Fruit fly (Drosophila melanogaster): ENCODE measurements around the gene Ag5r.

Ag5r gene

dm6 chrX:14749086-14749874, 37.1 kb downstream of the Ag5r start, which contains the start of gene NetB (continued):
- TF ChIP-seq jumu (GFP tag; optimal IDR thresholded peaks at IDR 0.05): no peak
- no peak for TF ChIP-seq Elba2 (GFP tag; optimal IDR thresholded peaks at IDR 0.05)
- no peak for TF ChIP-seq Optix (GFP tag; IDR thresholded peaks at IDR 0.05)
- TF ChIP-seq bowl (GFP tag; IDR thresholded peaks at IDR 0.05): no peak
- TF ChIP-seq CG10267 (tag; optimal IDR thresholded peaks at IDR 0.05): no peak
- no peak for TF ChIP-seq org-1 (GFP tag; optimal IDR thresholded peaks at IDR 0.05)
- no peak for TF ChIP-seq salm (tag; optimal IDR thresholded peaks at IDR 0.05)
- no peak for TF ChIP-seq CG8765 (GFP tag; IDR thresholded peaks at IDR 0.05)
- TF ChIP-seq Hand (GFP tag; optimal IDR thresholded peaks at IDR 0.05): no peak
- TF ChIP-seq D19A (tag; optimal IDR thresholded peaks at IDR 0.05): no peak
- TF ChIP-seq CG8281 (tag; optimal IDR thresholded peaks at IDR 0.05): no peak
- TF ChIP-seq CG12071 (GFP tag; optimal IDR thresholded peaks at IDR 0.05): peak; percentile 24
- no peak for TF ChIP-seq CG4328 (GFP tag; optimal IDR thresholded peaks at IDR 0.05)
- no peak for TF ChIP-seq C15 (GFP tag; IDR thresholded peaks at IDR 0.05)
- no peak for TF ChIP-seq CG15011 (GFP tag; optimal IDR thresholded peaks at IDR 0.05)
- TF ChIP-seq psq (GFP tag; optimal IDR thresholded peaks at IDR 0.05): no peak
- no peak for TF ChIP-seq pros (GFP tag; optimal IDR thresholded peaks at IDR 0.05)
- TF ChIP-seq Usf (GFP tag; optimal IDR thresholded peaks at IDR 0.05): no peak
- no peak for TF ChIP-seq CG9932 (GFP tag; IDR thresholded peaks at IDR 0.05)
- peak; percentile 24 for TF ChIP-seq CG12769 (tag; optimal IDR thresholded peaks at IDR 0.05)
- TF ChIP-seq tgo (GFP tag; IDR thresholded peaks at IDR 0.05): no peak
- no peak for TF ChIP-seq CG14965 (GFP tag; optimal IDR thresholded peaks at IDR 0.05; ENCODE audit: borderline replicate concordance)
- 0 out of 2 replicates have a peak, but pooled peaks have one; percentile 19 for TF ChIP-seq Bgb (GFP tag; IDR thresholded peaks at IDR 0.05; ENCODE audit: partially characterized antibody)
- TF ChIP-seq sna (GFP tag; IDR thresholded peaks at IDR 0.05; ENCODE audit: partially characterized antibody): no peak
- TF ChIP-seq rib (GFP tag; IDR thresholded peaks at IDR 0.05): no peak
- TF ChIP-seq kay (GFP tag; optimal IDR thresholded peaks at IDR 0.05): no peak
- no peak for TF ChIP-seq insv (GFP tag; optimal IDR thresholded peaks at IDR 0.05)
- TF ChIP-seq chinmo (GFP tag; IDR thresholded peaks at IDR 0.05; ENCODE audit: partially characterized antibody): 0 out of 4 replicates have a peak, but pooled peaks have one; percentile 61
- no peak for TF ChIP-seq CG10209 (GFP tag; optimal IDR thresholded peaks at IDR 0.05)
- peak; percentile 36 to 37 for TF ChIP-seq Trl (optimal IDR thresholded peaks at IDR 0.05)
- TF ChIP-seq Trl (GFP tag; optimal IDR thresholded peaks at IDR 0.05): peak; percentile 25
- TF ChIP-seq dysf (GFP tag; IDR thresholded peaks at IDR 0.05): no peak
- no peak for TF ChIP-seq CG17612 (GFP tag; IDR thresholded peaks at IDR 0.05)
- TF ChIP-seq sug (tag; optimal IDR thresholded peaks at IDR 0.05): no peak
- TF ChIP-seq dan (GFP tag; IDR thresholded peaks at IDR 0.05): no peak
- TF ChIP-seq Dbx (GFP tag; IDR thresholded peaks at IDR 0.05): no peak
- no peak for TF ChIP-seq Kr (GFP tag; optimal IDR thresholded peaks at IDR 0.05)
- no peak for TF ChIP-seq maf-S (GFP tag; optimal IDR thresholded peaks at IDR 0.05)
- TF ChIP-seq HmgZ (tag; optimal IDR thresholded peaks at IDR 0.05): no peak
- no peak for TF ChIP-seq B-H1 (GFP tag; IDR thresholded peaks at IDR 0.05)
- no peak for TF ChIP-seq al (GFP tag; IDR thresholded peaks at IDR 0.05)
- TF ChIP-seq CG11093 (GFP tag; IDR thresholded peaks at IDR 0.05): no peak
- peak; percentile 97 for TF ChIP-seq Deaf1 (tag; optimal IDR thresholded peaks at IDR 0.05)
- TF ChIP-seq gro (GFP tag; optimal IDR thresholded peaks at IDR 0.05): peak; percentile 13
- no peak for TF ChIP-seq CG11695 (GFP tag; IDR thresholded peaks at IDR 0.05)
- TF ChIP-seq NfI (GFP tag; optimal IDR thresholded peaks at IDR 0.05): no peak
- TF ChIP-seq sisA (GFP tag; IDR thresholded peaks at IDR 0.05): no peak
- peak; percentile 18 for TF ChIP-seq Nf-YC (tag; optimal IDR thresholded peaks at IDR 0.05)
- no peak for TF ChIP-seq CG7928 (GFP tag; optimal IDR thresholded peaks at IDR 0.05)
- TF ChIP-seq ash1 (GFP tag; optimal IDR thresholded peaks at IDR 0.05): no peak
- no peak for TF ChIP-seq knrl (GFP tag; IDR thresholded peaks at IDR 0.05; ENCODE audit: partially characterized antibody)
